Worm (Caenorhabditis elegans) whole organism, young adult: ENCODE results near the gene C06A8.6.
A peak's percentile ranks its signal among the peaks of the same experiment; 100 is the strongest.

Source experiments
- B0019.2 ChIP-seq: fragments of 200-800 bp; sonication (Bioruptor generic); conservative IDR thresholded peaks from 2 replicates; pipeline ENCODE4 v1.3.6; 2022; ENCODE audit warnings: missing genetic modification reagents, missing genetic modification characterization, missing compliant biosample characterization
- B0035.1 ChIP-seq: sonication (generic microtip); optimal IDR thresholded peaks from 2 replicates; lab custom pipeline; 2016; ENCODE audit warnings: missing genetic modification characterization, mild to moderate bottlenecking, missing compliant biosample characterization, missing genotype, missing genetic modification reagents
- B0261.1 ChIP-seq: sonication (generic microtip); optimal IDR thresholded peaks from 2 replicates; lab custom pipeline; 2016; ENCODE audit warnings: mild to moderate bottlenecking, missing genetic modification characterization, moderate library complexity, missing compliant biosample characterization
- B0336.3 ChIP-seq: fragments of 200-800 bp; sonication (Bioruptor generic); IDR thresholded peaks from 2 replicates; pipeline ENCODE4 v1.3.6; 2022; ENCODE audit warnings: missing genetic modification characterization, missing compliant biosample characterization
- C17E4.6 ChIP-seq: fragments of 200-800 bp; sonication (Bioruptor generic); IDR thresholded peaks from 2 replicates; pipeline ENCODE4 v1.3.6; 2022; ENCODE audit warnings: missing genetic modification reagents, missing genetic modification characterization, missing compliant biosample characterization
- D2030.7 ChIP-seq: fragments of 200-800 bp; sonication (Bioruptor generic); IDR thresholded peaks from 2 replicates; pipeline ENCODE4 v1.3.6; 2022; ENCODE audit warnings: missing genetic modification reagents, missing genetic modification characterization, missing compliant biosample characterization
- F10E7.11 ChIP-seq: sonication (generic microtip); optimal IDR thresholded peaks from 2 replicates; lab custom pipeline; 2017; ENCODE audit warnings: mild to moderate bottlenecking, missing genetic modification characterization, moderate library complexity, missing compliant biosample characterization
- F23B12.7 ChIP-seq: sonication (generic microtip); optimal IDR thresholded peaks from 2 replicates; lab custom pipeline; 2017; ENCODE audit warnings: missing genetic modification characterization, mild to moderate bottlenecking, missing compliant biosample characterization, antibody characterized with exemption, moderate library complexity; ENCODE audit not compliant: insufficient read depth
- F33H1.4 ChIP-seq: fragments of 200-800 bp; sonication (Bioruptor generic); IDR thresholded peaks from 2 replicates; pipeline ENCODE4 v1.3.6; 2022; ENCODE audit warnings: missing genetic modification reagents, missing genetic modification characterization, missing compliant biosample characterization
- F49E8.2 ChIP-seq: sonication (generic microtip); optimal IDR thresholded peaks from 3 replicates; lab custom pipeline; 2017; ENCODE audit warnings: missing genetic modification characterization, mild to moderate bottlenecking, missing compliant biosample characterization, antibody characterized with exemption, moderate library complexity; ENCODE audit not compliant: insufficient read depth
- F57A8.1 ChIP-seq: fragments of 200-800 bp; sonication (Bioruptor generic); optimal IDR thresholded peaks from 2 replicates; lab custom pipeline; 2018; ENCODE audit warnings: mild to moderate bottlenecking, missing genetic modification characterization, moderate library complexity, missing compliant biosample characterization
- K12H6.12 ChIP-seq: fragments of 200-800 bp; sonication (Bioruptor generic); optimal IDR thresholded peaks from 2 replicates; lab custom pipeline; 2018; ENCODE audit warnings: mild to moderate bottlenecking, missing genetic modification characterization, missing compliant biosample characterization
- Y53F4B.3 ChIP-seq: fragments of 200-800 bp; sonication (Bioruptor generic); IDR thresholded peaks from 2 replicates; pipeline ENCODE4 v1.3.6; 2022; ENCODE audit warnings: missing genetic modification reagents, missing genetic modification characterization, missing compliant biosample characterization
- Y56A3A.18 ChIP-seq: fragments of 200-800 bp; sonication (Bioruptor generic); IDR thresholded peaks from 2 replicates; pipeline ENCODE4 v1.3.6; 2022; ENCODE audit warnings: missing genetic modification reagents, missing genetic modification characterization, missing compliant biosample characterization
- ZK185.1 ChIP-seq: sonication (generic microtip); optimal IDR thresholded peaks from 2 replicates; lab custom pipeline; 2016; ENCODE audit warnings: mild to moderate bottlenecking, missing genetic modification characterization, missing compliant biosample characterization; ENCODE audit not compliant: poor library complexity, severe bottlenecking
- akir-1 ChIP-seq: fragments of 200-800 bp; sonication (Bioruptor generic); optimal IDR thresholded peaks from 2 replicates; lab custom pipeline; 2018; ENCODE audit warnings: mild to moderate bottlenecking, missing genetic modification characterization, moderate library complexity, missing compliant biosample characterization
- ama-1 ChIP-seq, 3 experiments: fragments of 150-350 bp in 1 of 3; sonication (generic microtip) in 2 of 3; optimal IDR thresholded peaks; 2 replicates each; lab custom pipeline; 2014 to 2018; ENCODE audit warnings: missing biosample characterization in 2 of 3, missing genetic modification characterization in 2 of 3, missing genetic modification reagents in 2 of 3
- bed-1 ChIP-seq: fragments of 200-800 bp; sonication (Bioruptor generic); IDR thresholded peaks from 2 replicates; pipeline ENCODE4 v1.3.6; 2022; ENCODE audit warnings: missing genetic modification reagents, missing genetic modification characterization, missing compliant biosample characterization
- bed-2 ChIP-seq: fragments of 200-800 bp; sonication (Bioruptor generic); IDR thresholded peaks from 2 replicates; pipeline ENCODE4 v1.3.6; 2022; ENCODE audit warnings: missing genetic modification reagents, missing genetic modification characterization, missing compliant biosample characterization
- ceh-100 ChIP-seq: fragments of 200-800 bp; sonication (Bioruptor generic); IDR thresholded peaks from 2 replicates; pipeline ENCODE4 v1.3.6; 2022; ENCODE audit warnings: missing genetic modification reagents, missing genetic modification characterization, missing compliant biosample characterization
- ceh-40 ChIP-seq: fragments of 200-800 bp; sonication (Bioruptor generic); IDR thresholded peaks from 2 replicates; pipeline ENCODE4 v1.3.6; 2022; ENCODE audit warnings: missing genetic modification characterization, missing compliant biosample characterization
- ceh-79 ChIP-seq: sonication (generic microtip); optimal IDR thresholded peaks from 2 replicates; lab custom pipeline; 2017; ENCODE audit warnings: mild to moderate bottlenecking, missing genetic modification characterization, missing compliant biosample characterization
- ceh-91 ChIP-seq: fragments of 200-800 bp; sonication (Bioruptor generic); IDR thresholded peaks from 2 replicates; pipeline ENCODE4 v1.3.6; 2022; ENCODE audit warnings: missing genetic modification reagents, missing genetic modification characterization, missing compliant biosample characterization
- chd-7 ChIP-seq: sonication (generic microtip); optimal IDR thresholded peaks from 2 replicates; lab custom pipeline; 2016; ENCODE audit warnings: mild to moderate bottlenecking, missing genetic modification characterization, moderate library complexity, missing compliant biosample characterization
- dox-1 ChIP-seq: fragments of 200-800 bp; sonication (Bioruptor generic); IDR thresholded peaks from 2 replicates; pipeline ENCODE4 v1.3.6; 2022; ENCODE audit warnings: missing genetic modification reagents, missing genetic modification characterization, missing compliant biosample characterization
- dpl-1 ChIP-seq: fragments of 150-350 bp; optimal IDR thresholded peaks from 2 replicates; lab custom pipeline; 2014; ENCODE audit warnings: missing biosample characterization, missing genetic modification reagents, missing genetic modification characterization
- efl-1 ChIP-seq: fragments of 150-350 bp; optimal IDR thresholded peaks from 2 replicates; lab custom pipeline; 2014; ENCODE audit warnings: missing biosample characterization, missing genetic modification reagents, missing genetic modification characterization
- egrh-3 ChIP-seq: fragments of 200-800 bp; sonication (Bioruptor generic); IDR thresholded peaks from 2 replicates; pipeline ENCODE4 v1.3.6; 2022; ENCODE audit warnings: missing genetic modification reagents, missing genetic modification characterization, missing compliant biosample characterization
- gei-17 ChIP-seq: fragments of 200-800 bp; sonication (Bioruptor generic); optimal IDR thresholded peaks from 2 replicates; lab custom pipeline; 2018; ENCODE audit warnings: mild to moderate bottlenecking, missing genetic modification characterization, missing compliant biosample characterization
- hlh-26 ChIP-seq: fragments of 200-800 bp; sonication (Bioruptor generic); conservative IDR thresholded peaks from 2 replicates; pipeline ENCODE4 v1.3.6; 2022; ENCODE audit warnings: missing genetic modification reagents, missing genetic modification characterization, missing compliant biosample characterization
- lin-40 ChIP-seq: sonication (generic microtip); optimal IDR thresholded peaks from 2 replicates; lab custom pipeline; 2016; ENCODE audit warnings: missing genetic modification characterization, mild to moderate bottlenecking, missing compliant biosample characterization, missing genotype, missing genetic modification reagents
- lir-1 ChIP-seq: fragments of 200-800 bp; sonication (Bioruptor generic); conservative IDR thresholded peaks from 2 replicates; pipeline ENCODE4 v1.3.6; 2022; ENCODE audit warnings: missing genetic modification reagents, missing genetic modification characterization, missing compliant biosample characterization
- lsy-27 ChIP-seq: sonication (generic microtip); optimal IDR thresholded peaks from 2 replicates; lab custom pipeline; 2017; ENCODE audit warnings: missing genetic modification characterization, mild to moderate bottlenecking, missing compliant biosample characterization, antibody characterized with exemption, missing genotype, borderline replicate concordance; ENCODE audit not compliant: insufficient read depth
- madf-10 ChIP-seq: sonication (generic microtip); optimal IDR thresholded peaks from 2 replicates; lab custom pipeline; 2016; ENCODE audit warnings: mild to moderate bottlenecking, missing genetic modification characterization, missing compliant biosample characterization
- nfya-2 ChIP-seq: fragments of 200-800 bp; sonication (Bioruptor generic); IDR thresholded peaks from 2 replicates; pipeline ENCODE4 v1.3.6; 2022; ENCODE audit warnings: missing genetic modification reagents, missing genetic modification characterization, missing compliant biosample characterization
- nhr-80 ChIP-seq: sonication (generic microtip); optimal IDR thresholded peaks from 2 replicates; lab custom pipeline; 2016; ENCODE audit warnings: missing genetic modification characterization, missing compliant biosample characterization
- nhr-90 ChIP-seq: sonication (generic microtip); optimal IDR thresholded peaks from 2 replicates; lab custom pipeline; 2016; ENCODE audit warnings: missing genotype, mild to moderate bottlenecking, missing genetic modification characterization, missing compliant biosample characterization
- pbrm-1 ChIP-seq: fragments of 200-800 bp; sonication (Bioruptor generic); IDR thresholded peaks from 2 replicates; pipeline ENCODE4 v1.3.6; 2022; ENCODE audit warnings: missing genetic modification reagents, missing genetic modification characterization, missing compliant biosample characterization
- sea-2 ChIP-seq: fragments of 200-800 bp; sonication (Bioruptor generic); IDR thresholded peaks from 2 replicates; pipeline ENCODE4 v1.3.6; 2022; ENCODE audit warnings: missing genetic modification characterization, missing compliant biosample characterization
- snpc-1.1 ChIP-seq: sonication (generic microtip); optimal IDR thresholded peaks from 2 replicates; lab custom pipeline; 2017; ENCODE audit warnings: missing genetic modification characterization, mild to moderate bottlenecking, missing compliant biosample characterization, antibody characterized with exemption, moderate library complexity, missing genotype, missing genetic modification reagents; ENCODE audit not compliant: insufficient read depth
- snpc-1.3 ChIP-seq: sonication (generic microtip); optimal IDR thresholded peaks from 2 replicates; lab custom pipeline; 2017; ENCODE audit warnings: missing genetic modification characterization, mild to moderate bottlenecking, missing compliant biosample characterization, antibody characterized with exemption, moderate library complexity, missing genotype, missing genetic modification reagents; ENCODE audit not compliant: insufficient read depth
- ztf-22 ChIP-seq: fragments of 200-800 bp; sonication (Bioruptor generic); optimal IDR thresholded peaks from 2 replicates; lab custom pipeline; 2018; ENCODE audit warnings: mild to moderate bottlenecking, missing genetic modification characterization, moderate library complexity, missing compliant biosample characterization
- ztf-25 ChIP-seq: fragments of 200-800 bp; sonication (Bioruptor generic); IDR thresholded peaks from 2 replicates; pipeline ENCODE4 v1.3.6; 2022; ENCODE audit warnings: missing genetic modification reagents, missing genetic modification characterization, missing compliant biosample characterization
- ztf-26 ChIP-seq: sonication (generic microtip); optimal IDR thresholded peaks from 2 replicates; lab custom pipeline; 2017; ENCODE audit warnings: missing genetic modification characterization, missing compliant biosample characterization

C06A8.6 gene

DNA sequence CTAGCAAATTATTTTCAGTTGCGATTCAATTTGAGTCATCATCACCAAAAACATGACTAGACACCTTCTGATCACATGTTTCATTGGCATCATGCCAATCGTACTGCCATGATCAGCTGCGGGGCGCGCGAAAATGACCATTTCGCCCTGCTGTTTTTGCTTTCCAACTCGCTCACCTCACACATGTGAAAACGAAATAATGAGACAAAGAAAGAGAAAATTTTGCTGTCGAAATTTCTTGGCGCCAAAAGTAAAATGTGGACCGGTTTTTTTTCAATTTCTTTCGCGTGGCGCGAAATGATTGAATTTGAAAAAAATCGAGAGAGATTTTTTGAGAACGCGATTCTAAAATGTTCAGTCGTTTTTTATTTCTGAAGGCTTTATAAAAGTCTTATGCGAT is 34.6 kb downstream of the C06A8.6 start:
- TF ChIP-seq efl-1 (GFP tag; lab: Kevin White, UChicago) (peak; percentile 77), madf-10 (no peak)

ce11 chrII:7808153-7808552 is 35.9 kb downstream of the C06A8.6 start:
- TF ChIP-seq nhr-90 (tag; lab: Kevin White, UChicago) (no peak), C17E4.6 (GFP tag; lab: Robert Waterston, UW) (no peak), dpl-1 (GFP tag; lab: Kevin White, UChicago) (no peak), egrh-3 (no peak), ZK185.1 (tag; lab: Kevin White, UChicago) (no peak), K12H6.12 (no peak), ceh-79 (tag; lab: Kevin White, UChicago) (no peak)

DNA sequence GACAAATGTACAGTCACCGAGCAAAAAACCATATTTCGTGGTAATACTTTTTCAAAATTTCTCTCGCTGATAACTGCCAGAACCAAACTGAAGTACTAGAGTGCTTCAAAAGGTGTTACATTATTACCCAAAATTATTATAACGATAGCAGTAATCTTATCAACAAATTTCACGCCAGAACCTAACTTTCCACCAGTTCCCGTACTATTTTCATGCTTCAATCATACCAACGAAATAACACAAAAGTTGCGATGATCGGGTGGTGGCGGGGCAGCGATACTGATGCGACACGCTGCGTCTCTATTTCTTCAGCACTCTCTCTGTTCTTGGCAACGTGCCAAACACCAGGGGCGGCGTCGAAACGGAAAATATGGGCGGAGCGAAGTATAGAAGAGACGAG is 36.7 kb downstream of the C06A8.6 start:
- TF ChIP-seq ceh-40 (GFP tag; lab: Robert Waterston, UW) (no peak), F49E8.2 (tag; lab: Kevin White, UChicago) (no peak), Y53F4B.3 (GFP tag; lab: Robert Waterston, UW) (no peak), Y56A3A.18 (GFP tag; lab: Robert Waterston, UW) (no peak), hlh-26 (GFP tag; lab: Robert Waterston, UW) (no peak), ama-1 (optimal IDR thresholded peaks at IDR 0.05; lab: Kevin White, UChicago) (no peak), ama-1 (GFP tag; optimal IDR thresholded peaks at IDR 0.05; lab: Kevin White, UChicago) (no peak), B0261.1 (tag; lab: Kevin White, UChicago) (no peak), ztf-25 (no peak), B0035.1 (tag; lab: Kevin White, UChicago) (no peak), ceh-100 (GFP tag; lab: Robert Waterston, UW) (no peak), akir-1 (GFP tag; lab: Kevin White, UChicago) (no peak), lir-1 (GFP tag; lab: Robert Waterston, UW) (no peak), F33H1.4 (GFP tag; lab: Robert Waterston, UW) (no peak), B0019.2 (GFP tag; lab: Robert Waterston, UW) (no peak), F23B12.7 (tag; lab: Kevin White, UChicago) (no peak), F10E7.11 (tag; lab: Kevin White, UChicago) (no peak), pbrm-1 (GFP tag; lab: Robert Waterston, UW) (no peak), lsy-27 (tag; lab: Kevin White, UChicago) (no peak), ZK185.1 (tag; lab: Kevin White, UChicago) (no peak), bed-2 (no peak), snpc-1.3 (tag; lab: Kevin White, UChicago) (no peak), ztf-22 (GFP tag; lab: Kevin White, UChicago) (peak; percentile 41), B0336.3 (peak; percentile 59; the same call in 1 of the 2 replicates), D2030.7 (GFP tag; lab: Robert Waterston, UW) (no peak), K12H6.12 (no peak), ceh-79 (tag; lab: Kevin White, UChicago) (no peak), ceh-91 (no peak), chd-7 (tag; lab: Kevin White, UChicago) (no peak), gei-17 (GFP tag; lab: Kevin White, UChicago) (no peak), lin-40 (tag; lab: Kevin White, UChicago) (peak; percentile 12), nfya-2 (GFP tag; lab: Robert Waterston, UW) (no peak), snpc-1.1 (tag; lab: Kevin White, UChicago) (no peak), sea-2 (GFP tag; lab: Robert Waterston, UW) (no peak), bed-1 (GFP tag; lab: Robert Waterston, UW) (no peak), F57A8.1 (GFP tag; lab: Kevin White, UChicago) (no peak), nhr-80 (tag; lab: Kevin White, UChicago) (peak; percentile 99), dox-1 (GFP tag; lab: Robert Waterston, UW) (no peak; the same call in 1 of the 2 replicates), ztf-26 (tag; lab: Kevin White, UChicago) (no peak)
